Fruit fly (Drosophila melanogaster): ENCODE data around the gene Pomp.

Pomp gene

dm6 chr2L:20807617-20808509 is 20.4 kb downstream of the Pomp start:
- no peak for TF ChIP-seq Sin3A (optimal IDR thresholded peaks at IDR 0.05)
- TF ChIP-seq ttk (optimal IDR thresholded peaks at IDR 0.05) = no peak
- TF ChIP-seq h (optimal IDR thresholded peaks at IDR 0.05) = no peak

dm6 chr2L:20808510-20809195 is 21.2 kb downstream of the Pomp start:
- no peak for TF ChIP-seq psq (optimal IDR thresholded peaks at IDR 0.05)
- TF ChIP-seq insv (optimal IDR thresholded peaks at IDR 0.05) = no peak
- no peak for TF ChIP-seq ttk (optimal IDR thresholded peaks at IDR 0.05)
- no peak for TF ChIP-seq Sin3A (optimal IDR thresholded peaks at IDR 0.05)
- TF ChIP-seq h (optimal IDR thresholded peaks at IDR 0.05) = no peak
- no peak for TF ChIP-seq Myc (optimal IDR thresholded peaks at IDR 0.05)

dm6 chr2L:20809229-20809628 is 21.8 kb downstream of the Pomp start:
- no peak for TF ChIP-seq psq (optimal IDR thresholded peaks at IDR 0.05)
- no peak for TF ChIP-seq h (optimal IDR thresholded peaks at IDR 0.05)
- TF ChIP-seq Sin3A (optimal IDR thresholded peaks at IDR 0.05) = no peak
- TF ChIP-seq Myc (optimal IDR thresholded peaks at IDR 0.05) = no peak
- TF ChIP-seq ttk (optimal IDR thresholded peaks at IDR 0.05) = no peak
- no peak for TF ChIP-seq insv (optimal IDR thresholded peaks at IDR 0.05)

dm6 chr2L:20811039-20811652 is 23.7 kb downstream of the Pomp start:
- TF ChIP-seq ttk (optimal IDR thresholded peaks at IDR 0.05) = no peak
- TF ChIP-seq Myc (optimal IDR thresholded peaks at IDR 0.05) = no peak
- no peak for TF ChIP-seq Sin3A (optimal IDR thresholded peaks at IDR 0.05)
- TF ChIP-seq h (optimal IDR thresholded peaks at IDR 0.05) = no peak
- no peak for TF ChIP-seq insv (optimal IDR thresholded peaks at IDR 0.05)
- TF ChIP-seq psq (optimal IDR thresholded peaks at IDR 0.05) = no peak

- TF ChIP-seq insv (optimal IDR thresholded peaks at IDR 0.05) (no peak), psq (optimal IDR thresholded peaks at IDR 0.05) (no peak), h (optimal IDR thresholded peaks at IDR 0.05) (no peak), ttk (optimal IDR thresholded peaks at IDR 0.05) (no peak), Myc (optimal IDR thresholded peaks at IDR 0.05) (no peak), Sin3A (optimal IDR thresholded peaks at IDR 0.05) (no peak)
Measured at dm6 chr2L:20812283-20813189, 25.1 kb downstream of the Pomp start.

- TF ChIP-seq h (optimal IDR thresholded peaks at IDR 0.05) (no peak), psq (optimal IDR thresholded peaks at IDR 0.05) (no peak), ttk (optimal IDR thresholded peaks at IDR 0.05) (no peak), insv (optimal IDR thresholded peaks at IDR 0.05) (no peak), Sin3A (optimal IDR thresholded peaks at IDR 0.05) (no peak), Myc (optimal IDR thresholded peaks at IDR 0.05) (no peak)
Measured at dm6 chr2L:20816140-20816539, 28.7 kb downstream of the Pomp start, which contains the start of gene CG33322. CG33322 (minus strand) TSS chr2L:20816240.

dm6 chr2L:20817170-20817569 is 29.7 kb downstream of the Pomp start, which contains the start of gene CheB38b:
CheB38b (minus strand) TSS chr2L:20817270.
- no peak for TF ChIP-seq ttk (optimal IDR thresholded peaks at IDR 0.05)
- TF ChIP-seq Sin3A (optimal IDR thresholded peaks at IDR 0.05) = no peak
- TF ChIP-seq insv (optimal IDR thresholded peaks at IDR 0.05) = no peak
- no peak for TF ChIP-seq Myc (optimal IDR thresholded peaks at IDR 0.05)
- no peak for TF ChIP-seq psq (optimal IDR thresholded peaks at IDR 0.05)
- no peak for TF ChIP-seq h (optimal IDR thresholded peaks at IDR 0.05)

- no peak for TF ChIP-seq Sin3A (optimal IDR thresholded peaks at IDR 0.05)
- no peak for TF ChIP-seq Myc (optimal IDR thresholded peaks at IDR 0.05)
- TF ChIP-seq h (optimal IDR thresholded peaks at IDR 0.05) = no peak
- no peak for TF ChIP-seq psq (optimal IDR thresholded peaks at IDR 0.05)
- no peak for TF ChIP-seq ttk (optimal IDR thresholded peaks at IDR 0.05)
- TF ChIP-seq insv (optimal IDR thresholded peaks at IDR 0.05) = no peak
Measured at dm6 chr2L:20818432-20818831, 31.0 kb downstream of the Pomp start, which contains the start of gene CheB38a. CheB38a (minus strand) TSS chr2L:20818532.

dm6 chr2L:20820767-20821166 is 33.3 kb downstream of the Pomp start, which contains the start of gene CheB38c:
CheB38c (minus strand) TSS chr2L:20820867.
- TF ChIP-seq insv (optimal IDR thresholded peaks at IDR 0.05) (no peak), Sin3A (optimal IDR thresholded peaks at IDR 0.05) (no peak), ttk (optimal IDR thresholded peaks at IDR 0.05) (no peak), h (optimal IDR thresholded peaks at IDR 0.05) (no peak), Myc (optimal IDR thresholded peaks at IDR 0.05) (no peak), psq (optimal IDR thresholded peaks at IDR 0.05) (no peak)

- TF ChIP-seq h (optimal IDR thresholded peaks at IDR 0.05) (no peak), Myc (optimal IDR thresholded peaks at IDR 0.05) (no peak), Sin3A (optimal IDR thresholded peaks at IDR 0.05) (no peak), insv (optimal IDR thresholded peaks at IDR 0.05) (no peak), psq (optimal IDR thresholded peaks at IDR 0.05) (no peak), ttk (optimal IDR thresholded peaks at IDR 0.05) (no peak)
Measured at dm6 chr2L:20821249-20822024, 34.0 kb downstream of the Pomp start.
